Fruit fly (Drosophila melanogaster): ENCODE data around the gene CG12991.

Gene CG12991

DNA sequence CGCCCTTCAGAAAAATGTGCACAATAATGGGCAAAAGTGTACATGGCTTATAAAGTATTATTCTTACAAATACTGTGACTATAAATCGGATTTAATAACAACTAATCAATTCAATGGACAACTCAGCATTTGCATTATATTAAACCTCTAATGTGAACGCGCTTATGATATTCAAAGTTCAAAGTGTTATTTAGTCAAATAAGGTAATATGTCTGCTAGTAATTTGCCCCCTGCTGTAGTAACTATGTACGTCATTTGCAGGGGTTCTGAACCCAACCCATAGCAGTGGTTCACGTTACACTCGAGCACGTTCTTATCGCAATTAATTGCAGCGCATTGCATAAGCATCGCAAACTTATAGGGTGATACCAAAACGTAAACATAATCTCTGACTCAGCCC, 8.5 kb downstream of the CG12991 start (continued):
- TF ChIP-seq maf-S (GFP tag; optimal IDR thresholded peaks at IDR 0.05) (no peak), CG34224 (GFP tag; IDR thresholded peaks at IDR 0.05; ENCODE audit: partially characterized antibody) (no peak), mld (GFP tag; IDR thresholded peaks at IDR 0.05; ENCODE audit: partially characterized antibody) (no peak), CG2678 (tag; optimal IDR thresholded peaks at IDR 0.05) (peak; percentile 33), sim (GFP tag; IDR thresholded peaks at IDR 0.05) (no peak), CoRest (tag; optimal IDR thresholded peaks at IDR 0.05) (peak; percentile 19), Oli (tag; optimal IDR thresholded peaks at IDR 0.05) (peak; percentile 48), lab (GFP tag; optimal IDR thresholded peaks at IDR 0.05) (peak; percentile 16), Trl (optimal IDR thresholded peaks at IDR 0.05) (no peak), Trl (GFP tag; optimal IDR thresholded peaks at IDR 0.05) (no peak), br (optimal IDR thresholded peaks at IDR 0.05) (no peak), CG11093 (GFP tag; IDR thresholded peaks at IDR 0.05) (no peak), CG3995 (GFP tag; optimal IDR thresholded peaks at IDR 0.05) (no peak), CG1603 (tag; optimal IDR thresholded peaks at IDR 0.05) (peak; percentile 32), sens (GFP tag) (peak; percentile 71)

DNA sequence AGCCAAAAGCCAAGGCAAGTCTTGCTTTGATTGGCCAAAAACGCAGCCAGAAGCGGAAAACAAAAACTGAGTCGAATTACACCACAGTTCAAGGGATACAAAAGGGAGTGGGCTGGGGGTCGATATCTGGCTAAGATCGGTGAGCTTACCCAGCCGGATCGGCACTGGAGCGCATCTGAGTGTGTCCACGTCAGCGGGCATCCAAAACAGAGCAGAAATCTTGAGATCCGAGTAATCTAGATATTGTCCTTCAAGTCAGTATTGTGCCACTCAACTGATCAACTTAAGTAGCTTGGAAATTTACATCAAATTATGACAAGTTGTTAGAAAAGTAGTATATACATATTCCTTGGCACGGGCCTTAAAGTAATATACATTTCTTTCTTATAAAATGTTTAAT, 8.9 kb downstream of the CG12991 start, which contains the start of gene CG12992:
TSS of gene CG12992 (plus strand) at position 301 of the 400 bp plus-strand sequence.
- TF ChIP-seq pros (GFP tag; optimal IDR thresholded peaks at IDR 0.05) (no peak), Lim3 (GFP tag; IDR thresholded peaks at IDR 0.05) (no peak), CG11247 (GFP tag; IDR thresholded peaks at IDR 0.05) (no peak), abd-A (tag; optimal IDR thresholded peaks at IDR 0.05) (no peak), sens (GFP tag) (no peak), CG1233 (GFP tag; optimal IDR thresholded peaks at IDR 0.05) (no peak), nerfin-1 (tag; optimal IDR thresholded peaks at IDR 0.05) (no peak), CG31365 (tag; optimal IDR thresholded peaks at IDR 0.05) (no peak), CG11398 (GFP tag; optimal IDR thresholded peaks at IDR 0.05) (no peak), CG4730 (GFP tag; IDR thresholded peaks at IDR 0.05) (no peak), cas (GFP tag; IDR thresholded peaks at IDR 0.05) (no peak), CG2678 (tag; optimal IDR thresholded peaks at IDR 0.05) (no peak), Awh (GFP tag; IDR thresholded peaks at IDR 0.05) (no peak), Mes4 (GFP tag; optimal IDR thresholded peaks at IDR 0.05) (no peak), CG4360 (GFP tag; IDR thresholded peaks at IDR 0.05) (no peak), mld (GFP tag; IDR thresholded peaks at IDR 0.05; ENCODE audit: partially characterized antibody) (no peak), danr (GFP tag; IDR thresholded peaks at IDR 0.05) (no peak), CG33557 (GFP tag; optimal IDR thresholded peaks at IDR 0.05) (no peak)

DNA sequence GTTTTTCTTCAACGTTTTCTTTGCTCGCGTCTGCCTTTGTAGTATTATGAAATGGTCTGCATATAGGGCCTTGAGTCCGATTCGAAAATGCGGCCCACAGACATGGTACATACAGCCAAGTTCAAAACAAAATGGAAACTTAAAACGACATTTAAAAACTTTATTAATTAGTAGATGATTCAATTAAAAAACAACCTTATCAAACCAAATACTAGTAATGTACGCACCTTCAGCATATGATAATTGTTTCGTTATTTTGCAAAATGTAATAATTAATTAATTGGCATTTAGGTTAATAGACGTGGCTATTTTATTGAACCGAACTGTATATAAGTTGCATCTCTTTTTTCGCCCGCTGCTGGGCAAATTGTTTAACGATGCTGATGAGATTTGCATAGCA, 15.1 kb downstream of the CG12991 start:
- TF ChIP-seq Drgx (GFP tag; IDR thresholded peaks at IDR 0.05) (peak; percentile 50; the same call in 1 of the 2 replicates), CG11696 (GFP tag; IDR thresholded peaks at IDR 0.05) (0 out of 2 replicates have a peak, but pooled peaks have one; percentile 34), zen (tag; optimal IDR thresholded peaks at IDR 0.05) (no peak)

dm6 chrX:17595822-17596221, 16.2 kb downstream of the CG12991 start:
- TF ChIP-seq nau (GFP tag; optimal IDR thresholded peaks at IDR 0.05): peak; percentile 67
- peak; percentile 39 for TF ChIP-seq CG17802 (tag; optimal IDR thresholded peaks at IDR 0.05)
- TF ChIP-seq Fer3 (tag; optimal IDR thresholded peaks at IDR 0.05): peak; percentile 83
- TF ChIP-seq Mad (GFP tag; optimal IDR thresholded peaks at IDR 0.05): peak; percentile 56
- TF ChIP-seq CG32772 (GFP tag; IDR thresholded peaks at IDR 0.05): peak; percentile 80
- TF ChIP-seq esg (GFP tag; conservative IDR thresholded peaks at IDR 0.05): peak; percentile 81
- peak; percentile 32 for TF ChIP-seq cato (GFP tag; optimal IDR thresholded peaks at IDR 0.05; ENCODE audit: borderline replicate concordance)
- TF ChIP-seq ci (GFP tag; IDR thresholded peaks at IDR 0.05): peak; percentile 83
- no peak for TF ChIP-seq gfzf (GFP tag; optimal IDR thresholded peaks at IDR 0.05)
- no peak for TF ChIP-seq prd (optimal IDR thresholded peaks at IDR 0.05)
- peak; percentile 91 for TF ChIP-seq prd (GFP tag; IDR thresholded peaks at IDR 0.05)
- no peak for TF ChIP-seq zen2 (GFP tag; IDR thresholded peaks at IDR 0.05; ENCODE audit: partially characterized antibody)
- peak; percentile 86 for TF ChIP-seq CG10147 (GFP tag; optimal IDR thresholded peaks at IDR 0.05)
- TF ChIP-seq CG4424 (GFP tag; optimal IDR thresholded peaks at IDR 0.05): peak; percentile 73
- peak; percentile 13 for TF ChIP-seq Ets97D (GFP tag; optimal IDR thresholded peaks at IDR 0.05)
- TF ChIP-seq dm (GFP tag; optimal IDR thresholded peaks at IDR 0.05): peak; percentile 18
- TF ChIP-seq NC2β (GFP tag; optimal IDR thresholded peaks at IDR 0.05): peak; percentile 1

Measured in whole organism, embryonic.